Worm (Caenorhabditis elegans): Measurements from ENCODE around the gene grl-18.

DNA sequence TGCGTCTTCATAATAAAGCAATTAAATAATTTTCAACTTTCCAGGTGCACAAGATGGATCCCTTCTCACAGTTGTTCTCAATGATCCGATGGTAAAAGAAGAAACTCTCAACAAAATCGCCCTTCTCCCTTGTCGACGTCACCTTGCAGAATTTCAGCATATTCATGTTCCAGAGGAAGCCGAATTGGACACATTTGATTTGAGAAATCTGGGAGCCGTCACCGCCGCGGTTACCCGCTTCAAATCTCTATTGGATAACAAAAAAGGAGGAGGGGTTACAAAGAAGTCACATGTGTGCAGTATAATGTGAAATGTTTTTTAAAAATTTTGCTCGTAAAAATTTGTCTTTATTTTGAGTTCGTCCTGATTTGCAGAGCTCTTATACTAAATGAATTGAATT lies 14.0 kb upstream of the grl-18 start:
- TF ChIP-seq nhr-11 (tag; optimal IDR thresholded peaks at IDR 0.05) (no peak), pha-4 (tag; optimal IDR thresholded peaks at IDR 0.05) (no peak), zag-1 (tag; optimal IDR thresholded peaks at IDR 0.05) (no peak), nhr-28 (tag; optimal IDR thresholded peaks at IDR 0.05) (no peak), ztf-11 (tag; optimal IDR thresholded peaks at IDR 0.05) (no peak), nhr-77 (tag; optimal IDR thresholded peaks at IDR 0.05) (no peak), ZK546.5 (tag; optimal IDR thresholded peaks at IDR 0.05) (no peak), lin-39 (tag; optimal IDR thresholded peaks at IDR 0.05) (no peak), lin-15B (tag; optimal IDR thresholded peaks at IDR 0.05) (no peak), elt-2 (tag; optimal IDR thresholded peaks at IDR 0.05) (peak; percentile 18)
